Fruit fly (Drosophila melanogaster) whole organism, embryonic: ENCODE data around the gene CG33631.

Experiments
- Antp ChIP-seq: fragments of 200-800 bp; sonication (Bioruptor generic); optimal IDR thresholded peaks from 3 replicates; lab custom pipeline; 2016; ENCODE audit warnings: missing biosample characterization, missing genetic modification characterization
- B-H1 ChIP-seq: fragments of 200-800 bp; sonication (Bioruptor generic); IDR thresholded peaks from 3 replicates; pipeline ENCODE4 v1.3.6; 2022; ENCODE audit warnings: missing biosample characterization, missing genetic modification characterization
- Bdp1 ChIP-seq: fragments of 200-800 bp; sonication (Bioruptor generic); optimal IDR thresholded peaks from 3 replicates; lab custom pipeline; 2016; ENCODE audit warnings: missing biosample characterization, missing genetic modification characterization
- CG10274 ChIP-seq: fragments of 200-800 bp; sonication (Bioruptor generic); optimal IDR thresholded peaks from 3 replicates; lab custom pipeline; 2017; ENCODE audit warnings: missing biosample characterization, mild to moderate bottlenecking, missing genetic modification characterization
- CG10543 ChIP-seq: fragments of 200-800 bp; sonication (Bioruptor generic); optimal IDR thresholded peaks from 3 replicates; lab custom pipeline; 2017; ENCODE audit warnings: missing biosample characterization, mild to moderate bottlenecking, missing genetic modification characterization, moderate library complexity
- CG12299 ChIP-seq: fragments of 200-800 bp; sonication (Bioruptor generic); optimal IDR thresholded peaks from 2 replicates; lab custom pipeline; 2018; ENCODE audit warnings: missing biosample characterization, mild to moderate bottlenecking, missing genetic modification characterization
- CG12391 ChIP-seq: fragments of 200-800 bp; sonication (Bioruptor generic); optimal IDR thresholded peaks from 3 replicates; lab custom pipeline; 2018; ENCODE audit warnings: missing biosample characterization, mild to moderate bottlenecking, missing genetic modification characterization, moderate library complexity
- CG13123 ChIP-seq: fragments of 200-800 bp; sonication (Bioruptor generic); optimal IDR thresholded peaks from 2 replicates; lab custom pipeline; 2016; ENCODE audit warnings: missing biosample characterization, missing genetic modification characterization
- CG14014 ChIP-seq: fragments of 200-800 bp; sonication (Bioruptor generic); IDR thresholded peaks from 2 replicates; pipeline ENCODE4 v1.3.6; 2022; ENCODE audit warnings: missing biosample characterization, missing genetic modification characterization
- CG14860 ChIP-seq: fragments of 200-800 bp; sonication (Bioruptor generic); IDR thresholded peaks from 3 replicates; pipeline ENCODE4 v1.3.6; 2022; ENCODE audit warnings: missing biosample characterization, missing genetic modification characterization; ENCODE audit not compliant: partially characterized antibody
- CG15479 ChIP-seq: fragments of 200-800 bp; sonication (Bioruptor generic); optimal IDR thresholded peaks from 3 replicates; lab custom pipeline; 2019; ENCODE audit warnings: missing biosample characterization, mild to moderate bottlenecking, missing genetic modification characterization, moderate library complexity
- CG16815 ChIP-seq: fragments of 200-800 bp; sonication (Bioruptor generic); optimal IDR thresholded peaks from 3 replicates; lab custom pipeline; 2017; ENCODE audit warnings: missing biosample characterization, mild to moderate bottlenecking, missing genetic modification characterization
- CG18262 ChIP-seq: fragments of 200-800 bp; optimal IDR thresholded peaks from 3 replicates; lab custom pipeline; 2019; ENCODE audit warnings: missing biosample characterization, mild to moderate bottlenecking, missing genetic modification characterization, moderate library complexity
- CG2116 ChIP-seq: fragments of 200-800 bp; sonication (Bioruptor generic); optimal IDR thresholded peaks from 3 replicates; lab custom pipeline; 2018; ENCODE audit warnings: missing biosample characterization, mild to moderate bottlenecking, missing genetic modification characterization
- CG30020 ChIP-seq: fragments of 200-800 bp; optimal IDR thresholded peaks from 2 replicates; lab custom pipeline; 2019; ENCODE audit warnings: missing biosample characterization, mild to moderate bottlenecking, missing genetic modification characterization, moderate library complexity
- CG31441 ChIP-seq: fragments of 200-800 bp; sonication (Bioruptor generic); IDR thresholded peaks from 2 replicates; pipeline ENCODE4 v1.3.6; 2022; ENCODE audit warnings: missing biosample characterization, missing genetic modification characterization
- CG43689 ChIP-seq: fragments of 200-800 bp; sonication (Bioruptor generic); IDR thresholded peaks from 2 replicates; pipeline ENCODE4 v1.3.6; 2022; ENCODE audit warnings: missing biosample characterization, missing genetic modification characterization
- CG4424 ChIP-seq: fragments of 200-800 bp; sonication (Bioruptor generic); optimal IDR thresholded peaks from 3 replicates; lab custom pipeline; 2016; ENCODE audit warnings: missing biosample characterization, missing genetic modification characterization
- CG5245 ChIP-seq: fragments of 200-800 bp; sonication (Bioruptor generic); optimal IDR thresholded peaks from 3 replicates; lab custom pipeline; 2016; ENCODE audit warnings: missing biosample characterization, missing genetic modification characterization
- CG6272 ChIP-seq: fragments of 200-800 bp; sonication (Bioruptor generic); IDR thresholded peaks from 2 replicates; pipeline ENCODE4 v1.3.6; 2022; ENCODE audit warnings: missing biosample characterization, missing genetic modification characterization
- CG6689 ChIP-seq: fragments of 200-800 bp; sonication (Bioruptor generic); IDR thresholded peaks from 2 replicates; pipeline ENCODE4 v1.3.6; 2022; ENCODE audit warnings: missing biosample characterization, missing genetic modification characterization
- CG6813 ChIP-seq: fragments of 200-800 bp; sonication (Bioruptor generic); optimal IDR thresholded peaks from 2 replicates; lab custom pipeline; 2017; ENCODE audit warnings: missing biosample characterization, missing genetic modification characterization, mild to moderate bottlenecking, moderate library complexity, missing genetic modification reagents
- CG7271 ChIP-seq: fragments of 200-800 bp; sonication (Bioruptor generic); optimal IDR thresholded peaks from 2 replicates; lab custom pipeline; 2018; ENCODE audit warnings: missing biosample characterization, mild to moderate bottlenecking, missing genetic modification characterization, moderate library complexity
- CG8765 ChIP-seq: fragments of 200-800 bp; sonication (Bioruptor generic); IDR thresholded peaks from 2 replicates; pipeline ENCODE4 v1.3.6; 2022; ENCODE audit warnings: missing biosample characterization, missing genetic modification characterization
- Deaf1 ChIP-seq: fragments of 200-800 bp; optimal IDR thresholded peaks from 3 replicates; lab custom pipeline; 2019; ENCODE audit warnings: missing biosample characterization, mild to moderate bottlenecking, missing genetic modification characterization, moderate library complexity
- Dek ChIP-seq: fragments of 200-800 bp; sonication (Bioruptor generic); optimal IDR thresholded peaks from 3 replicates; lab custom pipeline; 2019; ENCODE audit warnings: missing biosample characterization, mild to moderate bottlenecking, missing genetic modification characterization, moderate library complexity
- H2.0 ChIP-seq: fragments of 200-800 bp; sonication (Bioruptor generic); IDR thresholded peaks from 2 replicates; pipeline ENCODE4 v1.3.6; 2022; ENCODE audit warnings: missing biosample characterization, missing genetic modification characterization
- HLHmδ ChIP-seq: fragments of 200-800 bp; sonication (Bioruptor generic); optimal IDR thresholded peaks from 2 replicates; lab custom pipeline; 2018; ENCODE audit warnings: missing biosample characterization, mild to moderate bottlenecking, missing genetic modification characterization, moderate library complexity
- Kr ChIP-seq: fragments of 200-800 bp; sonication (Bioruptor generic); optimal IDR thresholded peaks from 2 replicates; lab custom pipeline; 2017; ENCODE audit warnings: missing biosample characterization, mild to moderate bottlenecking, missing genetic modification characterization
- Max ChIP-seq: fragments of 200-800 bp; sonication (Bioruptor generic); optimal IDR thresholded peaks from 2 replicates; lab custom pipeline; 2016; ENCODE audit warnings: missing biosample characterization, mild to moderate bottlenecking, missing genetic modification characterization
- Mes4 ChIP-seq: fragments of 200-800 bp; sonication (Bioruptor generic); optimal IDR thresholded peaks from 2 replicates; lab custom pipeline; 2016; ENCODE audit warnings: missing biosample characterization, missing genetic modification characterization
- Nf-YA ChIP-seq: fragments of 200-800 bp; sonication (Bioruptor generic); IDR thresholded peaks from 2 replicates; pipeline ENCODE4 v1.3.6; 2022; ENCODE audit warnings: missing biosample characterization, missing genetic modification characterization
- Nf-YC ChIP-seq: fragments of 200-800 bp; optimal IDR thresholded peaks from 3 replicates; lab custom pipeline; 2019; ENCODE audit warnings: missing biosample characterization, mild to moderate bottlenecking, missing genetic modification characterization, moderate library complexity
- Rfx ChIP-seq: fragments of 200-800 bp; sonication (Bioruptor generic); IDR thresholded peaks from 2 replicates; pipeline ENCODE4 v1.3.6; 2022; ENCODE audit warnings: missing biosample characterization, missing genetic modification characterization
- Xrp1 ChIP-seq: fragments of 200-800 bp; sonication (Bioruptor generic); IDR thresholded peaks from 2 replicates; pipeline ENCODE4 v1.3.6; 2022; ENCODE audit warnings: missing biosample characterization, missing genetic modification characterization
- al ChIP-seq: fragments of 200-800 bp; sonication (Bioruptor generic); IDR thresholded peaks from 2 replicates; pipeline ENCODE4 v1.3.6; 2022; ENCODE audit warnings: missing biosample characterization, missing genetic modification characterization
- ap ChIP-seq: fragments of 200-800 bp; sonication (Bioruptor generic); IDR thresholded peaks from 2 replicates; pipeline ENCODE4 v1.3.6; 2022; ENCODE audit warnings: missing biosample characterization, missing genetic modification characterization
- cad ChIP-seq: fragments of >200 bp; optimal IDR thresholded peaks from 2 replicates; lab custom pipeline; 2017; ENCODE audit warnings: missing biosample characterization, missing genetic modification characterization
- crol ChIP-seq: fragments of 200-800 bp; sonication (Bioruptor generic); IDR thresholded peaks from 2 replicates; pipeline ENCODE4 v1.3.6; 2022; ENCODE audit warnings: missing biosample characterization, missing genetic modification characterization
- gcm ChIP-seq: fragments of 200-800 bp; sonication (Bioruptor generic); optimal IDR thresholded peaks from 2 replicates; lab custom pipeline; 2019; ENCODE audit warnings: missing biosample characterization, mild to moderate bottlenecking, missing genetic modification characterization, moderate library complexity
- lilli ChIP-seq: fragments of 200-800 bp; sonication (Bioruptor generic); optimal IDR thresholded peaks from 3 replicates; lab custom pipeline; 2016; ENCODE audit warnings: missing biosample characterization, missing genetic modification characterization
- lola ChIP-seq, 3 experiments: fragments of >200 bp in 2 of 3; fragments of 200-800 bp in 1 of 3; sonication (Bioruptor generic) in 1 of 3; optimal IDR thresholded peaks; 2 replicates each; lab custom pipeline; 2017 to 2019; ENCODE audit warnings: missing biosample characterization in 3 of 3, missing genetic modification characterization in 3 of 3, mild to moderate bottlenecking in 1 of 3, moderate library complexity in 1 of 3
- mld ChIP-seq: fragments of 200-800 bp; sonication (Bioruptor generic); IDR thresholded peaks from 3 replicates; pipeline ENCODE4 v1.3.6; 2022; ENCODE audit warnings: missing biosample characterization, missing genetic modification characterization; ENCODE audit not compliant: partially characterized antibody
- nerfin-2 ChIP-seq: fragments of 200-800 bp; sonication (Bioruptor generic); IDR thresholded peaks from 2 replicates; pipeline ENCODE4 v1.3.6; 2022; ENCODE audit warnings: missing biosample characterization, missing genetic modification characterization; ENCODE audit not compliant: partially characterized antibody
- peb ChIP-seq: fragments of 200-800 bp; sonication (Bioruptor generic); IDR thresholded peaks from 2 replicates; pipeline ENCODE4 v1.3.6; 2022; ENCODE audit warnings: missing biosample characterization, missing genetic modification characterization
- pzg ChIP-seq: fragments of 200-800 bp; sonication (Bioruptor generic); optimal IDR thresholded peaks from 3 replicates; lab custom pipeline; 2018; ENCODE audit warnings: missing biosample characterization, mild to moderate bottlenecking, missing genetic modification characterization, moderate library complexity
- seq ChIP-seq: fragments of 200-800 bp; sonication (Bioruptor generic); IDR thresholded peaks from 2 replicates; pipeline ENCODE4 v1.3.6; 2022; ENCODE audit warnings: missing biosample characterization, missing genetic modification characterization
- so ChIP-seq: fragments of 200-800 bp; sonication (Bioruptor generic); IDR thresholded peaks from 3 replicates; pipeline ENCODE4 v1.3.6; 2022; ENCODE audit warnings: missing biosample characterization, missing genetic modification characterization
- wor ChIP-seq: fragments of 200-800 bp; sonication (Bioruptor generic); IDR thresholded peaks from 2 replicates; pipeline ENCODE4 v1.3.6; 2022; ENCODE audit warnings: missing biosample characterization, missing genetic modification characterization
- z ChIP-seq: fragments of 200-800 bp; sonication (Bioruptor generic); IDR thresholded peaks from 3 replicates; pipeline ENCODE4 v1.3.6; 2022; ENCODE audit warnings: missing biosample characterization, missing genetic modification characterization

Gene CG33631

dm6 chr3R:10048842-10049527 is 14.8 kb upstream of the CG33631 start, which contains the start of gene ohgt (continued):
- TF ChIP-seq Kr (GFP tag; lab: Kevin White, UChicago) (no peak), CG31441 (GFP tag; lab: Robert Waterston, UW) (no peak), al (GFP tag; lab: Robert Waterston, UW) (no peak), gcm (GFP tag; lab: Kevin White, UChicago) (no peak), so (no peak), CG6689 (no peak), CG15479 (GFP tag; lab: Kevin White, UChicago) (no peak), CG10543 (GFP tag; lab: Kevin White, UChicago) (no peak), cad (no peak), Antp (GFP tag; lab: Kevin White, UChicago) (no peak), CG12299 (tag; lab: Kevin White, UChicago) (no peak), CG30020 (tag; lab: Kevin White, UChicago) (peak; percentile 41), crol (GFP tag; lab: Robert Waterston, UW) (peak; percentile 37; the same call in 1 of the 2 replicates), CG8765 (no peak), CG43689 (no peak), B-H1 (GFP tag; lab: Robert Waterston, UW) (no peak), z (GFP tag; lab: Robert Waterston, UW) (no peak), H2.0 (GFP tag; lab: Robert Waterston, UW) (no peak), peb (GFP tag; lab: Robert Waterston, UW) (no peak), lilli (GFP tag; lab: Kevin White, UChicago) (peak; percentile 38), lola (GFP tag; optimal IDR thresholded peaks at IDR 0.05; lab: Kevin White, UChicago) (peak in 1 of 3 experiments; percentile 3), Nf-YC (tag; lab: Kevin White, UChicago) (peak; percentile 44), CG16815 (GFP tag; lab: Kevin White, UChicago) (no peak), CG2116 (peak; percentile 73), CG5245 (GFP tag; lab: Kevin White, UChicago) (no peak), CG14860 (GFP tag; lab: Robert Waterston, UW) (no peak; the same call in 2 of the 3 replicates), mld (GFP tag; lab: Robert Waterston, UW) (no peak), ap (GFP tag; lab: Robert Waterston, UW) (no peak), CG7271 (tag; lab: Kevin White, UChicago) (no peak), HLHmδ (no peak), Xrp1 (GFP tag; lab: Robert Waterston, UW) (peak; percentile 23; the same call in 1 of the 2 replicates), wor (GFP tag; lab: Robert Waterston, UW) (no peak), Nf-YA (GFP tag; lab: Robert Waterston, UW) (no peak), Dek (no peak), CG12391 (tag; lab: Kevin White, UChicago) (peak; percentile 38), CG14014 (GFP tag; lab: Robert Waterston, UW) (peak; percentile 42; the same call in 1 of the 2 replicates), CG4424 (GFP tag; lab: Kevin White, UChicago) (no peak), Max (GFP tag; lab: Kevin White, UChicago) (no peak), seq (GFP tag; lab: Robert Waterston, UW) (no peak), CG10274 (GFP tag; lab: Kevin White, UChicago) (no peak), CG13123 (no peak), CG6272 (no peak), pzg (peak; percentile 40), Rfx (GFP tag; lab: Robert Waterston, UW) (0 out of 2 replicates have a peak, but pooled peaks have one; percentile 18), Bdp1 (GFP tag; lab: Kevin White, UChicago) (no peak), CG6813 (GFP tag; lab: Kevin White, UChicago) (no peak), Deaf1 (tag; lab: Kevin White, UChicago) (no peak), CG18262 (peak; percentile 44), Mes4 (GFP tag; lab: Kevin White, UChicago) (no peak), nerfin-2 (GFP tag; lab: Robert Waterston, UW) (peak; percentile 44; the same call in 1 of the 2 replicates)
